Worm (Caenorhabditis elegans): ENCODE data around the gene tbc-9.

Gene tbc-9

ce11 chrIV:13502806-13503363 is at the start of gene tbc-9:
Gene tbc-9, minus strand, starts transcription at chrIV:13502856.
- TF ChIP-seq unc-62 (GFP tag; optimal IDR thresholded peaks at IDR 0.05), result no peak

ce11 chrIV:13549350-13549749 is 46.7 kb upstream of the tbc-9 start:
- no peak for TF ChIP-seq unc-62 (GFP tag; optimal IDR thresholded peaks at IDR 0.05)

ce11 chrIV:13548188-13548587 is 45.5 kb upstream of the tbc-9 start, which contains the start of gene F52G2.3:
Gene F52G2.3, minus strand, starts transcription at chrIV:13548230.
- TF ChIP-seq unc-62 (GFP tag; optimal IDR thresholded peaks at IDR 0.05), result no peak

ce11 chrIV:13540165-13540564 is 37.5 kb upstream of the tbc-9 start, which contains the start of gene rsd-2:
Gene rsd-2, minus strand, starts transcription at chrIV:13540265.
- TF ChIP-seq unc-62 (GFP tag; optimal IDR thresholded peaks at IDR 0.05), result no peak

- no peak for TF ChIP-seq unc-62 (GFP tag; optimal IDR thresholded peaks at IDR 0.05)
These were observed 36.2 kb upstream of the tbc-9 start for ce11 chrIV:13538901-13539300.

- TF ChIP-seq unc-62 (GFP tag; optimal IDR thresholded peaks at IDR 0.05), result no peak
These were observed 22.6 kb upstream of the tbc-9 start for ce11 chrIV:13525223-13525622.

- TF ChIP-seq unc-62 (GFP tag; optimal IDR thresholded peaks at IDR 0.05), result no peak
These were observed 19.1 kb upstream of the tbc-9 start, which contains the start of gene dcap-2 for ce11 chrIV:13521785-13522184. Gene dcap-2, minus strand, starts transcription at chrIV:13521870.

- TF ChIP-seq unc-62 (GFP tag; optimal IDR thresholded peaks at IDR 0.05), result no peak
These were observed 10.4 kb upstream of the tbc-9 start for ce11 chrIV:13513010-13513409.

ce11 chrIV:13512112-13512569 is 9.5 kb upstream of the tbc-9 start, which contains the start of gene puf-3:
Gene puf-3, minus strand, starts transcription at chrIV:13512162.
- TF ChIP-seq unc-62 (GFP tag; optimal IDR thresholded peaks at IDR 0.05), result no peak

ce11 chrIV:13510049-13510448 is 7.4 kb upstream of the tbc-9 start:
- no peak for TF ChIP-seq unc-62 (GFP tag; optimal IDR thresholded peaks at IDR 0.05)

- no peak for TF ChIP-seq unc-62 (GFP tag; optimal IDR thresholded peaks at IDR 0.05)
These were observed 6.3 kb upstream of the tbc-9 start, which contains the start of gene afmd-2 for ce11 chrIV:13508924-13509323. Gene afmd-2, plus strand, starts transcription at chrIV:13509224.

ce11 chrIV:13505662-13506061 is 3.0 kb upstream of the tbc-9 start, which contains the start of gene nlp-17:
Gene nlp-17, minus strand, starts transcription at chrIV:13505762.
- TF ChIP-seq unc-62 (GFP tag; optimal IDR thresholded peaks at IDR 0.05), result no peak

ce11 chrIV:13505144-13505543 is 2.5 kb upstream of the tbc-9 start, which contains the start of gene seld-1:
Gene seld-1, plus strand, starts transcription at chrIV:13505444.
- TF ChIP-seq unc-62 (GFP tag; optimal IDR thresholded peaks at IDR 0.05), result no peak

ce11 chrIV:13493719-13494118 is 8.9 kb downstream of the tbc-9 start:
- no peak for TF ChIP-seq unc-62 (GFP tag; optimal IDR thresholded peaks at IDR 0.05)

- no peak for TF ChIP-seq unc-62 (GFP tag; optimal IDR thresholded peaks at IDR 0.05)
These were observed 10.4 kb downstream of the tbc-9 start, which contains the start of gene Y45F10A.7 for ce11 chrIV:13492271-13492670. Gene Y45F10A.7, plus strand, starts transcription at chrIV:13492571.

ce11 chrIV:13487596-13487995 is 15.1 kb downstream of the tbc-9 start:
- no peak for TF ChIP-seq unc-62 (GFP tag; optimal IDR thresholded peaks at IDR 0.05)

- no peak for TF ChIP-seq unc-62 (GFP tag; optimal IDR thresholded peaks at IDR 0.05)
These were observed 15.6 kb downstream of the tbc-9 start for ce11 chrIV:13487019-13487418.

Measured in whole organism, dauer.